Worm (Caenorhabditis elegans): ENCODE measurements around the gene C53A3.3.

The C53A3.3 gene

ce11 chrV:5780713-5781360, 24.5 kb downstream of the C53A3.3 start, which contains the start of gene F44E7.5 (continued):
- TF ChIP-seq D2030.7 (GFP tag; IDR thresholded peaks at IDR 0.05), result no peak
- peak; percentile 80 for TF ChIP-seq hmg-1.2 (GFP tag; IDR thresholded peaks at IDR 0.05)
- peak; percentile 15 for TF ChIP-seq F23B12.7 (tag; optimal IDR thresholded peaks at IDR 0.05; ENCODE audit: insufficient read depth)
- TF ChIP-seq Y67H2A.10 (GFP tag; conservative IDR thresholded peaks at IDR 0.05), result no peak
- TF ChIP-seq ceh-100 (GFP tag; IDR thresholded peaks at IDR 0.05), result no peak
- no peak for TF ChIP-seq aptf-3 (GFP tag; IDR thresholded peaks at IDR 0.05)
- no peak for TF ChIP-seq nfyb-1 (GFP tag; IDR thresholded peaks at IDR 0.05)
- TF ChIP-seq die-1 (tag; optimal IDR thresholded peaks at IDR 0.05), result no peak
- TF ChIP-seq bed-2 (GFP tag; IDR thresholded peaks at IDR 0.05), result no peak
- peak; percentile 60 for TF ChIP-seq gei-17 (GFP tag; optimal IDR thresholded peaks at IDR 0.05)
- TF ChIP-seq B0035.1 (tag; optimal IDR thresholded peaks at IDR 0.05), result no peak
- no peak for TF ChIP-seq ztf-25 (GFP tag; IDR thresholded peaks at IDR 0.05)
- TF ChIP-seq sea-2 (GFP tag; IDR thresholded peaks at IDR 0.05), result no peak
- no peak for TF ChIP-seq ccch-3 (GFP tag; optimal IDR thresholded peaks at IDR 0.05)
- TF ChIP-seq Y53F4B.3 (GFP tag; IDR thresholded peaks at IDR 0.05), result no peak
- no peak for TF ChIP-seq lag-1 (GFP tag; IDR thresholded peaks at IDR 0.05)
- no peak for TF ChIP-seq sdz-38 (tag; optimal IDR thresholded peaks at IDR 0.05)
- TF ChIP-seq Y53G8AR.9 (GFP tag; conservative IDR thresholded peaks at IDR 0.05), result no peak
- peak; percentile 56; the same call in 1 of the 2 replicates for TF ChIP-seq madf-6 (GFP tag; IDR thresholded peaks at IDR 0.05)
- peak; percentile 67 for TF ChIP-seq ztf-18 (tag; optimal IDR thresholded peaks at IDR 0.05)
- no peak for TF ChIP-seq dpl-1 (GFP tag; optimal IDR thresholded peaks at IDR 0.05)
- no peak for TF ChIP-seq attf-3 (GFP tag; conservative IDR thresholded peaks at IDR 0.05)
- no peak for TF ChIP-seq pha-4 (tag; optimal IDR thresholded peaks at IDR 0.05)
- peak; percentile 68; the same call in 1 of the 2 replicates for TF ChIP-seq lin-26 (GFP tag; IDR thresholded peaks at IDR 0.05)
- TF ChIP-seq Y79H2A.3 (GFP tag; conservative IDR thresholded peaks at IDR 0.05), result no peak
- no peak for TF ChIP-seq snpc-4 (GFP tag; optimal IDR thresholded peaks at IDR 0.05)
- TF ChIP-seq snpc-4 (tag; optimal IDR thresholded peaks at IDR 0.05), result peak in 3 of 4 experiments; percentile 3 to 57 (median 33)
- no peak for TF ChIP-seq zim-3 (tag; optimal IDR thresholded peaks at IDR 0.05)
- TF ChIP-seq hrde-1 (tag; optimal IDR thresholded peaks at IDR 0.05; ENCODE audit: borderline replicate concordance), result no peak
- TF ChIP-seq Y56A3A.18 (GFP tag; IDR thresholded peaks at IDR 0.05), result no peak
- peak; percentile 91 for TF ChIP-seq nhr-80 (tag; optimal IDR thresholded peaks at IDR 0.05)

DNA sequence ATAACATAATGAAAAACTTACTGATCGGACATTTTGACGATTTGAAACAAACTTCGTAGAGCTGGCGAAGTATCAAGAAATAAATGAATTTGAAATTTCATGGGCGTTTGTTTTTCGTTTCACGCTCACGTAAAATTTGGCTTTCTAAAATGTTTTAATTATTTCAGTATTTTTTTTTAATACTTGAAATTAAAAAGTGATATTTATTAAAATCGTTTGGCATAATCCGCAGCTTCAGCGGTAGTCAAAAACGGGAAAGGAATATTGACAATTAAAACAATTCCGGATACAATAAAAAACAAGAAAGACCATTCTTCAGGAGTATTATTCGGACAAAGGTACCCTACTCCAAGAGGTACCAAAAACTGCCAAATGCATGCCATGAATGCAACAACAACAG, 26.4 kb downstream of the C53A3.3 start, which contains the start of gene fbxa-183:
TSS of gene fbxa-183 (minus strand) at position 101 of the 400 bp plus-strand sequence.
- TF ChIP-seq F49E8.2 (tag; optimal IDR thresholded peaks at IDR 0.05; ENCODE audit: insufficient read depth), result no peak
- no peak for TF ChIP-seq him-1 (tag; optimal IDR thresholded peaks at IDR 0.05)
- TF ChIP-seq aptf-2 (GFP tag; conservative IDR thresholded peaks at IDR 0.05), result no peak
- no peak for TF ChIP-seq nfya-2 (GFP tag; IDR thresholded peaks at IDR 0.05)
- no peak for TF ChIP-seq bed-1 (GFP tag; IDR thresholded peaks at IDR 0.05)
- no peak for TF ChIP-seq K11D2.4 (GFP tag; IDR thresholded peaks at IDR 0.05)
- no peak for TF ChIP-seq ztf-26 (tag; optimal IDR thresholded peaks at IDR 0.05)
- no peak for TF ChIP-seq cebp-2 (GFP tag; IDR thresholded peaks at IDR 0.05)
- TF ChIP-seq F39B2.1 (GFP tag; IDR thresholded peaks at IDR 0.05), result no peak
- TF ChIP-seq Y56A3A.18 (GFP tag; IDR thresholded peaks at IDR 0.05), result no peak
- no peak for TF ChIP-seq gei-17 (GFP tag; optimal IDR thresholded peaks at IDR 0.05)
- TF ChIP-seq mcd-1 (GFP tag; IDR thresholded peaks at IDR 0.05), result no peak
- TF ChIP-seq F57C9.4 (tag; optimal IDR thresholded peaks at IDR 0.05), result no peak
- no peak for TF ChIP-seq rcor-1 (GFP tag; IDR thresholded peaks at IDR 0.05)
- no peak for TF ChIP-seq akir-1 (GFP tag; optimal IDR thresholded peaks at IDR 0.05)
- no peak for TF ChIP-seq chd-7 (tag; optimal IDR thresholded peaks at IDR 0.05)
- TF ChIP-seq F52B5.7 (tag; optimal IDR thresholded peaks at IDR 0.05), result no peak
- TF ChIP-seq egrh-3 (GFP tag; IDR thresholded peaks at IDR 0.05), result no peak
- no peak for TF ChIP-seq nfya-1 (tag; optimal IDR thresholded peaks at IDR 0.05; ENCODE audit: borderline replicate concordance, insufficient read depth)

Data from whole organism, young adult.